Fruit fly (Drosophila melanogaster): ENCODE results near the gene CG7607.
A peak's percentile ranks its signal among the peaks of the same experiment; 100 is the strongest.

Gene CG7607

dm6 chr3L:11182994-11183393 is 16.4 kb upstream of the CG7607 start:
- TF ChIP-seq Hnf4 (GFP tag; optimal IDR thresholded peaks at IDR 0.05) (no peak), rgr (GFP tag; optimal IDR thresholded peaks at IDR 0.05) (no peak), OdsH (GFP tag; optimal IDR thresholded peaks at IDR 0.05) (no peak), lola (GFP tag; optimal IDR thresholded peaks at IDR 0.05) (no peak), dl (GFP tag; optimal IDR thresholded peaks at IDR 0.05; ENCODE audit: insufficient read depth in 1 of 2, partially characterized antibody in 2 of 2) (no peak), Dfd (GFP tag; optimal IDR thresholded peaks at IDR 0.05) (no peak)

- TF ChIP-seq Dfd (GFP tag; optimal IDR thresholded peaks at IDR 0.05): peak; percentile 81
- TF ChIP-seq usp (GFP tag; optimal IDR thresholded peaks at IDR 0.05): no peak
Observed at dm6 chr3L:11183965-11184364, 15.5 kb upstream of the CG7607 start.

- TF ChIP-seq Dfd (GFP tag; optimal IDR thresholded peaks at IDR 0.05): no peak
- peak; percentile 5 for TF ChIP-seq fru (GFP tag; optimal IDR thresholded peaks at IDR 0.05)
- TF ChIP-seq foxo (GFP tag; optimal IDR thresholded peaks at IDR 0.05): peak in 1 of 2 experiments; percentile 5
Observed at dm6 chr3L:11186768-11187167, 12.7 kb upstream of the CG7607 start.

dm6 chr3L:11190022-11190421 is 9.4 kb upstream of the CG7607 start:
- no peak for TF ChIP-seq Dfd (GFP tag; optimal IDR thresholded peaks at IDR 0.05)

dm6 chr3L:11195275-11195674 is 4.1 kb upstream of the CG7607 start:
- TF ChIP-seq Rel (GFP tag; optimal IDR thresholded peaks at IDR 0.05) (no peak), Rel (tag; optimal IDR thresholded peaks at IDR 0.05) (no peak), Dfd (GFP tag; optimal IDR thresholded peaks at IDR 0.05) (peak; percentile 28)

dm6 chr3L:11196860-11197259 is 2.6 kb upstream of the CG7607 start:
- no peak for TF ChIP-seq HLH106 (tag; optimal IDR thresholded peaks at IDR 0.05)
- peak; percentile 10 for TF ChIP-seq Dfd (GFP tag; optimal IDR thresholded peaks at IDR 0.05)

- TF ChIP-seq Hnf4 (GFP tag; optimal IDR thresholded peaks at IDR 0.05): peak; percentile 2
- peak; percentile 36 for TF ChIP-seq sv (GFP tag; optimal IDR thresholded peaks at IDR 0.05)
- TF ChIP-seq usp (GFP tag; optimal IDR thresholded peaks at IDR 0.05): no peak
- TF ChIP-seq N (GFP tag; optimal IDR thresholded peaks at IDR 0.05): no peak
- TF ChIP-seq ey (GFP tag; optimal IDR thresholded peaks at IDR 0.05): no peak
- TF ChIP-seq Dfd (GFP tag; optimal IDR thresholded peaks at IDR 0.05): no peak
- no peak for TF ChIP-seq br (GFP tag; optimal IDR thresholded peaks at IDR 0.05)
- TF ChIP-seq dl (GFP tag; optimal IDR thresholded peaks at IDR 0.05; ENCODE audit: insufficient read depth in 1 of 2, partially characterized antibody in 2 of 2): no peak
- no peak for TF ChIP-seq dmrt93B (GFP tag; optimal IDR thresholded peaks at IDR 0.05)
- TF ChIP-seq CG9705 (GFP tag; optimal IDR thresholded peaks at IDR 0.05): peak; percentile 2
- no peak for TF ChIP-seq Vsx2 (GFP tag; optimal IDR thresholded peaks at IDR 0.05; ENCODE audit: partially characterized antibody)
- peak; percentile 69 for TF ChIP-seq Sp1 (GFP tag; optimal IDR thresholded peaks at IDR 0.05)
- TF ChIP-seq Abd-B (GFP tag; optimal IDR thresholded peaks at IDR 0.05): no peak
- TF ChIP-seq Hr83 (GFP tag; optimal IDR thresholded peaks at IDR 0.05; ENCODE audit: poor library complexity, severe bottlenecking): no peak
- TF ChIP-seq foxo (GFP tag; optimal IDR thresholded peaks at IDR 0.05): peak in 1 of 2 experiments; percentile 63
- TF ChIP-seq Jra (GFP tag; optimal IDR thresholded peaks at IDR 0.05): no peak
- TF ChIP-seq GATAd (GFP tag; optimal IDR thresholded peaks at IDR 0.05): no peak
- TF ChIP-seq rgr (GFP tag; optimal IDR thresholded peaks at IDR 0.05): peak; percentile 45
- TF ChIP-seq Mio (GFP tag; optimal IDR thresholded peaks at IDR 0.05): no peak
- TF ChIP-seq jim (GFP tag; optimal IDR thresholded peaks at IDR 0.05): no peak
- TF ChIP-seq pan (optimal IDR thresholded peaks at IDR 0.05): no peak
- peak; percentile 45 for TF ChIP-seq woc (GFP tag; optimal IDR thresholded peaks at IDR 0.05)
- no peak for TF ChIP-seq sage (GFP tag; optimal IDR thresholded peaks at IDR 0.05)
- TF ChIP-seq dsf (GFP tag; optimal IDR thresholded peaks at IDR 0.05; ENCODE audit: borderline replicate concordance): no peak
- TF ChIP-seq Hr78 (GFP tag; optimal IDR thresholded peaks at IDR 0.05): no peak
- peak; percentile 69 for TF ChIP-seq HLH106 (tag; optimal IDR thresholded peaks at IDR 0.05)
- TF ChIP-seq CrebA (GFP tag; optimal IDR thresholded peaks at IDR 0.05; ENCODE audit: borderline replicate concordance): no peak
- TF ChIP-seq h (GFP tag; optimal IDR thresholded peaks at IDR 0.05): no peak
- peak; percentile 56 for TF ChIP-seq fru (GFP tag; optimal IDR thresholded peaks at IDR 0.05)
- no peak for TF ChIP-seq lola (GFP tag; optimal IDR thresholded peaks at IDR 0.05)
- TF ChIP-seq OdsH (GFP tag; optimal IDR thresholded peaks at IDR 0.05): peak; percentile 57
- no peak for TF ChIP-seq CG32264 (GFP tag; optimal IDR thresholded peaks at IDR 0.05)
- no peak for TF ChIP-seq Dif (GFP tag; optimal IDR thresholded peaks at IDR 0.05; ENCODE audit: partially characterized antibody)
- TF ChIP-seq brk (GFP tag; optimal IDR thresholded peaks at IDR 0.05): peak; percentile 60
Observed at dm6 chr3L:11197291-11198021, 2.0 kb upstream of the CG7607 start, which contains the start of gene GlcAT-P. Gene GlcAT-P, minus strand, starts transcription at chr3L:11197536.

All from whole organism, wandering third instar larva.